Worm (Caenorhabditis elegans) whole organism, L3 larva: ENCODE data around the gene nhr-99.

Source experiments
- R02D3.7 ChIP-seq: fragments of 150-350 bp; optimal IDR thresholded peaks from 2 replicates; lab custom pipeline; 2014; ENCODE audit warnings: missing biosample characterization, missing genetic modification characterization
- ceh-28 ChIP-seq: fragments of 150-350 bp; optimal IDR thresholded peaks from 2 replicates; lab custom pipeline; 2014; ENCODE audit warnings: missing biosample characterization, missing genetic modification reagents, missing genetic modification characterization
- ceh-9 ChIP-seq: sonication (generic microtip); optimal IDR thresholded peaks from 2 replicates; lab custom pipeline; 2018; ENCODE audit warnings: missing biosample characterization, missing genetic modification characterization
- daf-12 ChIP-seq: fragments of 150-350 bp; optimal IDR thresholded peaks from 2 replicates; lab custom pipeline; 2014; ENCODE audit warnings: missing biosample characterization, missing genetic modification reagents, missing genetic modification characterization
- egl-27 ChIP-seq: sonication (generic microtip); optimal IDR thresholded peaks from 4 replicates; lab custom pipeline; 2017; ENCODE audit warnings: missing biosample characterization, missing genetic modification reagents, missing genetic modification characterization
- elt-1 ChIP-seq: fragments of 150-350 bp; optimal IDR thresholded peaks from 2 replicates; lab custom pipeline; 2014; ENCODE audit warnings: missing biosample characterization, missing genetic modification characterization
- elt-2 ChIP-seq: sonication (generic microtip); optimal IDR thresholded peaks from 2 replicates; lab custom pipeline; 2016; ENCODE audit warnings: missing genetic modification reagents, mild to moderate bottlenecking, missing genetic modification characterization, missing compliant biosample characterization
- fkh-10 ChIP-seq: sonication (generic microtip); optimal IDR thresholded peaks from 2 replicates; lab custom pipeline; 2017; ENCODE audit warnings: missing biosample characterization, missing genetic modification reagents, missing genetic modification characterization
- fos-1 ChIP-seq: fragments of 150-350 bp; optimal IDR thresholded peaks from 2 replicates; lab custom pipeline; 2014; ENCODE audit warnings: missing biosample characterization, missing genetic modification characterization
- hmg-11 ChIP-seq: sonication (generic microtip); optimal IDR thresholded peaks from 2 replicates; lab custom pipeline; 2016; ENCODE audit warnings: missing genetic modification characterization, missing compliant biosample characterization
- jun-1 ChIP-seq: fragments of 150-350 bp; optimal IDR thresholded peaks from 2 replicates; lab custom pipeline; 2014; ENCODE audit warnings: missing biosample characterization, missing genetic modification reagents, missing genetic modification characterization
- lin-15B ChIP-seq: fragments of 150-350 bp; optimal IDR thresholded peaks from 2 replicates; lab custom pipeline; 2014; ENCODE audit warnings: missing biosample characterization, missing genetic modification characterization
- lsy-12 ChIP-seq: sonication (generic microtip); optimal IDR thresholded peaks from 2 replicates; lab custom pipeline; 2016; ENCODE audit warnings: mild to moderate bottlenecking, missing genetic modification characterization, missing compliant biosample characterization
- mml-1 ChIP-seq: fragments of 150-350 bp; sonication (generic microtip); optimal IDR thresholded peaks from 3 replicates; lab custom pipeline; 2014; ENCODE audit warnings: missing biosample characterization, missing genetic modification characterization
- nfya-1 ChIP-seq: sonication (generic microtip); optimal IDR thresholded peaks from 2 replicates; lab custom pipeline; 2017; ENCODE audit warnings: missing genetic modification characterization, mild to moderate bottlenecking, missing compliant biosample characterization, antibody characterized with exemption, moderate library complexity; ENCODE audit not compliant: insufficient read depth
- nhr-11 ChIP-seq: fragments of 150-350 bp; optimal IDR thresholded peaks from 2 replicates; lab custom pipeline; 2014; ENCODE audit warnings: missing biosample characterization, missing genetic modification characterization
- nhr-23 ChIP-seq: fragments of 150-350 bp; optimal IDR thresholded peaks from 2 replicates; lab custom pipeline; 2014; ENCODE audit warnings: missing biosample characterization, missing genetic modification reagents, missing genetic modification characterization
- nhr-237 ChIP-seq: fragments of 150-350 bp; optimal IDR thresholded peaks from 2 replicates; lab custom pipeline; 2014; ENCODE audit warnings: missing biosample characterization, missing genetic modification characterization
- nhr-25 ChIP-seq: sonication (generic microtip); optimal IDR thresholded peaks from 2 replicates; lab custom pipeline; 2017; ENCODE audit warnings: missing biosample characterization, missing genetic modification characterization
- nhr-28 ChIP-seq: fragments of 150-350 bp; optimal IDR thresholded peaks from 2 replicates; lab custom pipeline; 2014; ENCODE audit warnings: missing biosample characterization, missing genetic modification characterization
- nhr-67 ChIP-seq: fragments of 150-350 bp; optimal IDR thresholded peaks from 2 replicates; lab custom pipeline; 2014; ENCODE audit warnings: missing biosample characterization, missing genetic modification characterization
- pha-4 ChIP-seq: fragments of 150-350 bp; optimal IDR thresholded peaks from 2 replicates; lab custom pipeline; 2014; ENCODE audit warnings: missing biosample characterization, missing genetic modification reagents, missing genetic modification characterization
- pqm-1 ChIP-seq: fragments of 150-350 bp; optimal IDR thresholded peaks from 2 replicates; lab custom pipeline; 2017; ENCODE audit warnings: missing biosample characterization, missing genetic modification characterization, inconsistent platforms
- sea-2 ChIP-seq: fragments of 150-350 bp; sonication (generic microtip); optimal IDR thresholded peaks from 4 replicates; lab custom pipeline; 2014; ENCODE audit warnings: missing biosample characterization, missing genetic modification reagents, missing genetic modification characterization
- skn-1 ChIP-seq: fragments of 150-350 bp; optimal IDR thresholded peaks from 2 replicates; lab custom pipeline; 2014; ENCODE audit warnings: missing biosample characterization, missing genetic modification characterization
- snpc-4 ChIP-seq: fragments of 150-350 bp; optimal IDR thresholded peaks from 2 replicates; lab custom pipeline; 2014; ENCODE audit warnings: missing biosample characterization, missing genetic modification characterization
- tbx-2 ChIP-seq: sonication (generic microtip); optimal IDR thresholded peaks from 2 replicates; lab custom pipeline; 2016; ENCODE audit warnings: mild to moderate bottlenecking, missing genetic modification characterization, missing compliant biosample characterization
- unc-39 ChIP-seq: sonication (generic microtip); optimal IDR thresholded peaks from 4 replicates; lab custom pipeline; 2017; ENCODE audit warnings: missing biosample characterization, missing genetic modification characterization
- zag-1 ChIP-seq: fragments of 150-350 bp; optimal IDR thresholded peaks from 2 replicates; lab custom pipeline; 2014; ENCODE audit warnings: missing biosample characterization, missing genetic modification characterization
- ztf-11 ChIP-seq: fragments of 150-350 bp; optimal IDR thresholded peaks from 2 replicates; lab custom pipeline; 2014; ENCODE audit warnings: missing biosample characterization, missing genetic modification characterization

Gene nhr-99

ce11 chrV:464800-465199 is 9.8 kb upstream of the nhr-99 start, which contains the start of gene nhr-201:
Gene nhr-201 (plus strand): TSS chrV:464828.
- TF ChIP-seq pha-4 (peak; percentile 65), tbx-2 (tag; lab: Kevin White, UChicago) (no peak), pqm-1 (tag; lab: Kevin White, UChicago) (peak; percentile 59), mml-1 (tag; lab: Kevin White, UChicago) (no peak), R02D3.7 (tag; lab: Kevin White, UChicago) (no peak), nhr-28 (tag; lab: Kevin White, UChicago) (no peak), unc-39 (no peak), daf-12 (tag; lab: Kevin White, UChicago) (no peak), elt-2 (tag; lab: Kevin White, UChicago) (peak; percentile 44)
- TF ChIP-seq, all 47 proteins: peak for 3

ce11 chrV:465355-465754 is 9.2 kb upstream of the nhr-99 start:
- TF ChIP-seq nhr-25 (tag; lab: Kevin White, UChicago) (peak; percentile 42), ceh-9 (tag; lab: Kevin White, UChicago) (no peak), nhr-23 (tag; lab: Kevin White, UChicago) (peak; percentile 33)

DNA sequence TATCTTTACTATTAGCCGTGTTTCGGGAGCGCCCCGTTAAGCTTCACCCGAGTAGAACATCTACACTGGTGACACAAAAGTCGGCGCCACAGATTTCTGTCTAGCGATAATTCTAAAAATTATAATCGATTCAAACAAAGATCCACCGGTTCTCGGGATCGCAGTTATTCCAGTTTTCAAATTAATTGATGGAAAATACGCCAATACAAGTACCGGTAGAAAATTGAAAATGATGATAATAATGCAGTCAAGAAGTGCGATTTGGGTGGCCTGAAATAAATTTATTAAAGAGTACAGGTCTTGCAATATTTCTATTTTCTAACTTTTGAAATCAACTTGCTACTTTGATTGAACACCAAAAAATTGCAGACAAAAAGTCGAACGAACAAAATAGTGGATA is 7.1 kb upstream of the nhr-99 start:
- TF ChIP-seq ztf-11 (no peak), elt-1 (no peak), lin-15B (tag; lab: Kevin White, UChicago) (no peak), nhr-28 (tag; lab: Kevin White, UChicago) (no peak), lsy-12 (tag; lab: Kevin White, UChicago) (no peak), mml-1 (tag; lab: Kevin White, UChicago) (no peak), nhr-67 (tag; lab: Kevin White, UChicago) (no peak), zag-1 (tag; lab: Kevin White, UChicago) (no peak), ceh-9 (tag; lab: Kevin White, UChicago) (no peak), snpc-4 (tag; lab: Kevin White, UChicago) (no peak), fos-1 (tag; lab: Kevin White, UChicago) (no peak), R02D3.7 (tag; lab: Kevin White, UChicago) (no peak), nfya-1 (tag; lab: Kevin White, UChicago) (no peak), fkh-10 (GFP tag; lab: Kevin White, UChicago) (no peak), hmg-11 (tag; lab: Kevin White, UChicago) (no peak)

ce11 chrV:468460-468859 is 6.1 kb upstream of the nhr-99 start, which contains the start of gene srbc-57:
Gene srbc-57 (minus strand): TSS chrV:468560.
- TF ChIP-seq egl-27, result no peak
- no peak for TF ChIP-seq ceh-28 (tag; lab: Kevin White, UChicago)
- no peak for TF ChIP-seq nhr-11 (tag; lab: Kevin White, UChicago)
- TF ChIP-seq skn-1 (tag; lab: Kevin White, UChicago), result no peak
- no peak for TF ChIP-seq snpc-4 (tag; lab: Kevin White, UChicago)
- no peak for TF ChIP-seq sea-2 (GFP tag; lab: Kevin White, UChicago)
- TF ChIP-seq nhr-237 (tag; lab: Kevin White, UChicago), result no peak

- TF ChIP-seq hmg-11 (tag; lab: Kevin White, UChicago) (no peak), fkh-10 (GFP tag; lab: Kevin White, UChicago) (no peak), tbx-2 (tag; lab: Kevin White, UChicago) (no peak), lsy-12 (tag; lab: Kevin White, UChicago) (no peak), pqm-1 (tag; lab: Kevin White, UChicago) (no peak), egl-27 (no peak)
Observed at ce11 chrV:472589-472988, 2.0 kb upstream of the nhr-99 start, which contains the start of gene srt-31. Gene srt-31 (plus strand): TSS chrV:472889.

DNA sequence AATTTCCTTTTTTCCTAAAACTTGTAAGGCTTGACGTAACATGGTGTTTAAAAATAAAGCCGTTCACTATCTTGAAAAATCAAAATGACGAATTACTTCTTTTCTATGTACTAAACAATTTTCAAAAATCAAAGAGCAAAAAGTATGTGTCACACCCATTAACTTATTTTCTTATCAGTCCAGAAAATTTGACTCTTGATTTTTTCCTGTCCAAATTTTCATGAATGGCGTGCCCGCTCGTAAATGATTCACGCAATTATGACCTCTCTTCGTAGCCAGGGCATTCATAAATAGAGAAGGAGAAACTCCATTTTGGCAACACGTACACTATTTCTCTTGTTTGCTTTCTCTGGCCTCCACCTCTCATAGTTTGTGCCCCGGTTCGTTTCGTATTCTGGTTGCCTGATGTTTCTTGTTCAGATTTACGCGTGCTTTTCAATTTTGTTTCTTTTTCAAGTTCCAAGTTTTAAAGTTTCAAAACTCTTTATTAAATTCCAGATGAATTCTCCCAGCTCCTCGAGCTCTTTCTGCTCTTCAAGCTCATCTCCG is 3.2 kb downstream of the nhr-99 start, which contains the start of gene nhr-55:
TSS of gene nhr-55 (plus strand) at position 499 of the 549 bp plus-strand sequence.
- TF ChIP-seq pha-4, result peak; percentile 70
- TF ChIP-seq jun-1 (tag; lab: Kevin White, UChicago), result peak; percentile 56
- no peak for TF ChIP-seq elt-1
- TF ChIP-seq pqm-1 (tag; lab: Kevin White, UChicago), result peak; percentile 90
- TF ChIP-seq elt-2 (tag; lab: Kevin White, UChicago), result peak; percentile 82
- TF ChIP-seq, all 47 proteins: peak for 4
